Worm (Caenorhabditis elegans) whole organism, young adult: ENCODE measurements around the gene golg-2.

Experiments
- B0261.1 ChIP-seq: sonication (generic microtip); optimal IDR thresholded peaks from 2 replicates; lab custom pipeline; 2016; ENCODE audit warnings: mild to moderate bottlenecking, missing genetic modification characterization, moderate library complexity, missing compliant biosample characterization
- B0336.3 ChIP-seq: fragments of 200-800 bp; sonication (Bioruptor generic); IDR thresholded peaks from 2 replicates; pipeline ENCODE4 v1.3.6; 2022; ENCODE audit warnings: missing genetic modification characterization, missing compliant biosample characterization
- C06A6.2 ChIP-seq: fragments of 200-800 bp; sonication (Bioruptor generic); conservative IDR thresholded peaks from 2 replicates; pipeline ENCODE4 v1.3.6; 2022; ENCODE audit warnings: missing genetic modification characterization, missing compliant biosample characterization
- D2030.7 ChIP-seq: fragments of 200-800 bp; sonication (Bioruptor generic); IDR thresholded peaks from 2 replicates; pipeline ENCODE4 v1.3.6; 2022; ENCODE audit warnings: missing genetic modification reagents, missing genetic modification characterization, missing compliant biosample characterization
- F10E7.11 ChIP-seq: sonication (generic microtip); optimal IDR thresholded peaks from 2 replicates; lab custom pipeline; 2017; ENCODE audit warnings: mild to moderate bottlenecking, missing genetic modification characterization, moderate library complexity, missing compliant biosample characterization
- F23B12.7 ChIP-seq: sonication (generic microtip); optimal IDR thresholded peaks from 2 replicates; lab custom pipeline; 2017; ENCODE audit warnings: missing genetic modification characterization, mild to moderate bottlenecking, missing compliant biosample characterization, antibody characterized with exemption, moderate library complexity; ENCODE audit not compliant: insufficient read depth
- F33H1.4 ChIP-seq: fragments of 200-800 bp; sonication (Bioruptor generic); IDR thresholded peaks from 2 replicates; pipeline ENCODE4 v1.3.6; 2022; ENCODE audit warnings: missing genetic modification reagents, missing genetic modification characterization, missing compliant biosample characterization
- F39B2.1 ChIP-seq: fragments of 200-800 bp; sonication (Bioruptor generic); IDR thresholded peaks from 2 replicates; pipeline ENCODE4 v1.3.6; 2022; ENCODE audit warnings: missing genetic modification reagents, missing genetic modification characterization, missing compliant biosample characterization
- F55B11.4 ChIP-seq: sonication (generic microtip); optimal IDR thresholded peaks from 2 replicates; lab custom pipeline; 2016; ENCODE audit warnings: missing compliant biosample characterization, missing genetic modification characterization, borderline replicate concordance; ENCODE audit not compliant: insufficient read depth
- F57A8.1 ChIP-seq: fragments of 200-800 bp; sonication (Bioruptor generic); optimal IDR thresholded peaks from 2 replicates; lab custom pipeline; 2018; ENCODE audit warnings: mild to moderate bottlenecking, missing genetic modification characterization, moderate library complexity, missing compliant biosample characterization
- K12H6.12 ChIP-seq: fragments of 200-800 bp; sonication (Bioruptor generic); optimal IDR thresholded peaks from 2 replicates; lab custom pipeline; 2018; ENCODE audit warnings: mild to moderate bottlenecking, missing genetic modification characterization, missing compliant biosample characterization
- Y53F4B.3 ChIP-seq: fragments of 200-800 bp; sonication (Bioruptor generic); IDR thresholded peaks from 2 replicates; pipeline ENCODE4 v1.3.6; 2022; ENCODE audit warnings: missing genetic modification reagents, missing genetic modification characterization, missing compliant biosample characterization
- ZK185.1 ChIP-seq: sonication (generic microtip); optimal IDR thresholded peaks from 2 replicates; lab custom pipeline; 2016; ENCODE audit warnings: mild to moderate bottlenecking, missing genetic modification characterization, missing compliant biosample characterization; ENCODE audit not compliant: poor library complexity, severe bottlenecking
- ama-1 ChIP-seq, 3 experiments: fragments of 150-350 bp in 1 of 3; sonication (generic microtip) in 2 of 3; optimal IDR thresholded peaks; 2 replicates each; lab custom pipeline; 2014 to 2018; ENCODE audit warnings: missing biosample characterization in 2 of 3, missing genetic modification characterization in 2 of 3, missing genetic modification reagents in 2 of 3
- aptf-2 ChIP-seq: fragments of 200-800 bp; sonication (Bioruptor generic); conservative IDR thresholded peaks from 2 replicates; pipeline ENCODE4 v1.3.6; 2022; ENCODE audit warnings: missing genetic modification reagents, missing genetic modification characterization, missing compliant biosample characterization
- attf-5 ChIP-seq: fragments of 200-800 bp; sonication (Bioruptor generic); optimal IDR thresholded peaks from 2 replicates; lab custom pipeline; 2018; ENCODE audit warnings: mild to moderate bottlenecking, missing genetic modification characterization, missing compliant biosample characterization
- cebp-1 ChIP-seq, 2 experiments: fragments of 200-800 bp in 1 of 2; sonication (Bioruptor generic) in 1 of 2; sonication (generic microtip) in 1 of 2; IDR thresholded peaks in 1 of 2; optimal IDR thresholded peaks in 1 of 2; 2 replicates each; pipeline versions ENCODE4 v1.3.6 to Lab custom; 2017 to 2022; ENCODE audit warnings: missing compliant biosample characterization in 2 of 2, missing genetic modification characterization in 2 of 2, mild to moderate bottlenecking in 1 of 2, missing genetic modification reagents in 1 of 2, moderate library complexity in 1 of 2
- cebp-2 ChIP-seq: fragments of 200-800 bp; sonication (Bioruptor generic); IDR thresholded peaks from 2 replicates; pipeline ENCODE4 v1.3.6; 2022; ENCODE audit warnings: missing genetic modification characterization, missing compliant biosample characterization
- efl-1 ChIP-seq: fragments of 150-350 bp; optimal IDR thresholded peaks from 2 replicates; lab custom pipeline; 2014; ENCODE audit warnings: missing biosample characterization, missing genetic modification reagents, missing genetic modification characterization
- ekl-4 ChIP-seq: fragments of 200-800 bp; sonication (Bioruptor generic); IDR thresholded peaks from 2 replicates; pipeline ENCODE4 v1.3.6; 2022; ENCODE audit warnings: missing genetic modification reagents, missing genetic modification characterization, missing compliant biosample characterization
- hlh-12 ChIP-seq: sonication (generic microtip); optimal IDR thresholded peaks from 2 replicates; lab custom pipeline; 2016; ENCODE audit warnings: missing genetic modification characterization, missing compliant biosample characterization
- hmg-1.2 ChIP-seq: fragments of 200-800 bp; sonication (Bioruptor generic); IDR thresholded peaks from 2 replicates; pipeline ENCODE4 v1.3.6; 2022; ENCODE audit warnings: missing genetic modification reagents, missing genetic modification characterization, missing compliant biosample characterization
- lag-1 ChIP-seq: fragments of 200-800 bp; sonication (Bioruptor generic); IDR thresholded peaks from 2 replicates; pipeline ENCODE4 v1.3.6; 2022; ENCODE audit warnings: missing genetic modification reagents, missing genetic modification characterization, missing compliant biosample characterization
- lin-40 ChIP-seq: sonication (generic microtip); optimal IDR thresholded peaks from 2 replicates; lab custom pipeline; 2016; ENCODE audit warnings: missing genetic modification characterization, mild to moderate bottlenecking, missing compliant biosample characterization, missing genotype, missing genetic modification reagents
- mel-28 ChIP-seq: sonication (generic microtip); optimal IDR thresholded peaks from 2 replicates; lab custom pipeline; 2016; ENCODE audit warnings: borderline replicate concordance, mild to moderate bottlenecking, missing genetic modification characterization, missing compliant biosample characterization
- nfya-2 ChIP-seq: fragments of 200-800 bp; sonication (Bioruptor generic); IDR thresholded peaks from 2 replicates; pipeline ENCODE4 v1.3.6; 2022; ENCODE audit warnings: missing genetic modification reagents, missing genetic modification characterization, missing compliant biosample characterization
- nhr-120 ChIP-seq: fragments of 200-800 bp; sonication (Bioruptor generic); IDR thresholded peaks from 2 replicates; pipeline ENCODE4 v1.3.6; 2022; ENCODE audit warnings: missing genetic modification characterization, missing compliant biosample characterization
- nhr-80 ChIP-seq: sonication (generic microtip); optimal IDR thresholded peaks from 2 replicates; lab custom pipeline; 2016; ENCODE audit warnings: missing genetic modification characterization, missing compliant biosample characterization
- pha-4 ChIP-seq: fragments of 150-350 bp; sonication (generic microtip); optimal IDR thresholded peaks from 2 replicates; lab custom pipeline; 2014; ENCODE audit warnings: missing biosample characterization, missing genetic modification reagents, missing genetic modification characterization
- repo-1 ChIP-seq: sonication (generic microtip); optimal IDR thresholded peaks from 2 replicates; lab custom pipeline; 2017; ENCODE audit warnings: mild to moderate bottlenecking, missing genetic modification characterization, missing compliant biosample characterization
- rpc-1 ChIP-seq, 2 experiments: fragments of 150-350 bp in 1 of 2; sonication (generic microtip) in 1 of 2; optimal IDR thresholded peaks; 2 replicates each; lab custom pipeline; 2014 to 2018; ENCODE audit warnings: missing biosample characterization in 1 of 2, missing genetic modification characterization in 1 of 2, missing genetic modification reagents in 1 of 2, missing genotype in 1 of 2
- sea-2 ChIP-seq: fragments of 200-800 bp; sonication (Bioruptor generic); IDR thresholded peaks from 2 replicates; pipeline ENCODE4 v1.3.6; 2022; ENCODE audit warnings: missing genetic modification characterization, missing compliant biosample characterization
- snpc-1.1 ChIP-seq: sonication (generic microtip); optimal IDR thresholded peaks from 2 replicates; lab custom pipeline; 2017; ENCODE audit warnings: missing genetic modification characterization, mild to moderate bottlenecking, missing compliant biosample characterization, antibody characterized with exemption, moderate library complexity, missing genotype, missing genetic modification reagents; ENCODE audit not compliant: insufficient read depth
- snpc-4 ChIP-seq, 5 experiments: fragments of 150-350 bp in 1 of 5; sonication (generic microtip) in 4 of 5; optimal IDR thresholded peaks; 2 replicates each; lab custom pipeline; 2014 to 2018; ENCODE audit warnings: missing genetic modification characterization in 5 of 5, missing biosample characterization in 3 of 5, antibody characterized with exemption in 2 of 5, mild to moderate bottlenecking in 2 of 5, missing compliant biosample characterization in 2 of 5, missing genotype in 2 of 5, moderate library complexity in 2 of 5, missing genetic modification reagents in 1 of 5
- somi-1 ChIP-seq: fragments of 200-800 bp; sonication (Bioruptor generic); optimal IDR thresholded peaks from 2 replicates; lab custom pipeline; 2018; ENCODE audit warnings: mild to moderate bottlenecking, missing genetic modification characterization, missing compliant biosample characterization
- tbp1 ChIP-seq: fragments of 200-800 bp; sonication (Bioruptor generic); optimal IDR thresholded peaks from 2 replicates; lab custom pipeline; 2018; ENCODE audit warnings: mild to moderate bottlenecking, missing genetic modification characterization, missing compliant biosample characterization
- ztf-25 ChIP-seq: fragments of 200-800 bp; sonication (Bioruptor generic); IDR thresholded peaks from 2 replicates; pipeline ENCODE4 v1.3.6; 2022; ENCODE audit warnings: missing genetic modification reagents, missing genetic modification characterization, missing compliant biosample characterization
- ztf-6 ChIP-seq: fragments of 200-800 bp; sonication (Bioruptor generic); IDR thresholded peaks from 2 replicates; pipeline ENCODE4 v1.3.6; 2022; ENCODE audit warnings: missing genetic modification reagents, missing genetic modification characterization, missing compliant biosample characterization

Gene golg-2

DNA sequence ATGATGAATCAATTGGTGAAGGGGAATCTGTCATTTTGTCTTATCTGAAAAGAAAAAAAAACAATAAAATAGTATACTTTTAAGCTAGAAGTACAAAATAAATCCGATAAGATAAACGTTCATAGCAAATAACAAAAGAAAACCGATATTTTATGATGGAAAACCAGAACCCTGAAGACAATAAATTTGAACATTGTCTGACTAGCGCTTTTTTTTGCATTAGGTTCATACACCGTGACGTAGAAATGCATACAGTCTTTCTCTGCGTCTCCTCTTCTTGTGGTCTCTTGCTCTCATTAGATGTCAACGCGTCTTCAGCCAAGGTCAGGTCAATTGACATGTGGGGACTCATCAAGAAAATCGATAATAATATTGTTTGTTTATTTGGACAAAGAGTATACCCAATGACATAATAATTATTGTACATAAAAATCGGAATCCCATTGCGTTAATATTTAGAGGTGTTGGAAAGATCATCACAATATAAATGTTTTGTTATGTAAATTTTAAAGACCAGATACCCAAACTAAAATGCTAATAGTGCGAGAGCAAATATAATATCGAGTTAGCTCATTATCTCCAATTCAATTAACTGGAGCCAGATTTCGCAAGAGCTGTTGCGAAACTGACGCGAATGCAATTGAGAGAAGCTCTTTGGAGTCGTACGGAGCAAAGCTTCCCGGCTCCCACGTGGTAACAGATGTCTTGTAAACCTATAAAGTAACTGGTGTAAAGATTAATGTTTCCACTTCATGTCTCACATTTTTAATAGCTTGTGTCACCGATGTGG, 41.4 kb upstream of the golg-2 start, which contains the start of gene dsh-2 (continued):
- TF ChIP-seq B0261.1 (no peak), snpc-4 (GFP tag; optimal IDR thresholded peaks at IDR 0.05; lab: Kevin White, UChicago) (no peak), snpc-4 (tag; optimal IDR thresholded peaks at IDR 0.05; lab: Kevin White, UChicago) (peak in 2 of 4 experiments; percentile 13 to 53), nfya-2 (GFP tag; lab: Robert Waterston, UW) (no peak), D2030.7 (GFP tag; lab: Robert Waterston, UW) (peak; percentile 44), lag-1 (no peak), somi-1 (no peak), lin-40 (tag; lab: Kevin White, UChicago) (peak; percentile 33), F10E7.11 (no peak), ztf-25 (GFP tag; lab: Robert Waterston, UW) (no peak), rpc-1 (optimal IDR thresholded peaks at IDR 0.05; lab: Kevin White, UChicago) (no peak), rpc-1 (tag; optimal IDR thresholded peaks at IDR 0.05; lab: Kevin White, UChicago) (no peak), C06A6.2 (GFP tag; lab: Robert Waterston, UW) (no peak), cebp-1 (GFP tag; IDR thresholded peaks at IDR 0.05; lab: Robert Waterston, UW) (peak; percentile 56; the same call in 1 of the 2 replicates), cebp-1 (tag; optimal IDR thresholded peaks at IDR 0.05; lab: Kevin White, UChicago) (peak; percentile 90), F33H1.4 (GFP tag; lab: Robert Waterston, UW) (peak; percentile 51), F23B12.7 (tag; lab: Kevin White, UChicago) (no peak), B0336.3 (no peak; the same call in 1 of the 2 replicates), hmg-1.2 (GFP tag; lab: Robert Waterston, UW) (peak; percentile 81), nhr-80 (peak; percentile 49), aptf-2 (GFP tag; lab: Robert Waterston, UW) (no peak), attf-5 (GFP tag; lab: Kevin White, UChicago) (peak; percentile 11)

DNA sequence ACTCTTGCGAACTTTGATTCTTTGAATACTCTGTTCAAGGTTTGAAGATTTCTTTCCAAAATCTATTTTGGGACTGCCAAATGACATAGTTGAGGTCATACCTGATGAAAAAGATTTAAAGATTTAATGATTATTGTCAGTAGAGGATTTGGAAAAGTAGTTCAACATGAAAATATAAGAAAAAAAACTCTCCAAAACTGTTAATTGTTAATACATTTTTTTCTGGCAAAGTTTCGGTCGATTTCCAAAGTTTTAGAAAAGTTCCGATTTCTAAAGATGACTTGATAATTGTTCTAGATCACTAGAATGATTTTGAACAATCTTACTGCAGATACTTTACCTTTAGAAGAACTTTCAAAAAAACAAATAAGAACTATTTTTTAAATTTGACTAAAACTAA, 31.4 kb upstream of the golg-2 start, which contains the start of gene C27A2.7:
Gene C27A2.7, minus strand, starts transcription at position 101 of the 400 bp plus-strand sequence.
- no peak for TF ChIP-seq mel-28
- TF ChIP-seq K12H6.12 (tag; lab: Kevin White, UChicago) = no peak
- TF ChIP-seq F10E7.11 = no peak
- TF ChIP-seq F57A8.1 = no peak
- no peak for TF ChIP-seq ama-1 (optimal IDR thresholded peaks at IDR 0.05; lab: Kevin White, UChicago)
- TF ChIP-seq ama-1 (GFP tag; optimal IDR thresholded peaks at IDR 0.05; lab: Kevin White, UChicago) = no peak
- TF ChIP-seq snpc-4 (GFP tag; optimal IDR thresholded peaks at IDR 0.05; lab: Kevin White, UChicago) = no peak
- no peak for TF ChIP-seq snpc-4 (tag; optimal IDR thresholded peaks at IDR 0.05; lab: Kevin White, UChicago)
- TF ChIP-seq Y53F4B.3 (GFP tag; lab: Robert Waterston, UW) = no peak

DNA sequence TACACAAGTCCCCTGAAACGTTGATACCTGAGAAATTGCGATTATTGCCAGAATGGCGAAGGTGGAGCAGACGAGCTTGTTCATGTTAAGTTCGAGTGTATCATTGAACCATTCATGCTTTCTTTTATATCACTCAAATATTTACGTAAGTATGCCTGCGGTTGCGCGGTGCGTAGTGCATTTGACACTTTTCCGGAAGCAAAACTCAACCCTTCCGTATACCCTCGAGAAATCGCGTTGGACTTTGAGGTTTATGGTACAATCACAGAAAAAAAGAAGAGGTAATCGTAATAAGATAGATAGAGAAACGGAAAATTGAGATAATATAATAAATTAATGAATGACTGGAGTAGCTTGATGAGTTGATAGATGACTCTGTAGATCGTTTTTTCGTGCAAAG, 29.6 kb upstream of the golg-2 start, which contains the start of gene idpb-2:
Gene idpb-2, minus strand, starts transcription at position 101 of the 400 bp plus-strand sequence.
- TF ChIP-seq ZK185.1 (no peak), tbp1 (GFP tag; lab: Kevin White, UChicago) (no peak), sea-2 (GFP tag; lab: Robert Waterston, UW) (no peak), hlh-12 (tag; lab: Kevin White, UChicago) (no peak), mel-28 (no peak), repo-1 (tag; lab: Kevin White, UChicago) (no peak), cebp-2 (no peak), F55B11.4 (tag; lab: Kevin White, UChicago) (no peak), ztf-6 (GFP tag; lab: Robert Waterston, UW) (no peak), K12H6.12 (tag; lab: Kevin White, UChicago) (no peak), nhr-120 (GFP tag; lab: Robert Waterston, UW) (no peak), ekl-4 (GFP tag; lab: Robert Waterston, UW) (no peak), F39B2.1 (GFP tag; lab: Robert Waterston, UW) (no peak), F33H1.4 (GFP tag; lab: Robert Waterston, UW) (no peak), efl-1 (no peak), pha-4 (tag; lab: Kevin White, UChicago) (no peak), snpc-1.1 (tag; lab: Kevin White, UChicago) (no peak)
